Worm (Caenorhabditis elegans) whole organism, L1 larva: Measurements from ENCODE around the gene asah-2.

Source experiments
- C04F5.9 ChIP-seq: sonication (generic microtip); optimal IDR thresholded peaks from 2 replicates; lab custom pipeline; 2016; ENCODE audit warnings: missing genetic modification characterization, missing compliant biosample characterization
- C34B4.2 ChIP-seq: sonication (generic microtip); optimal IDR thresholded peaks from 2 replicates; lab custom pipeline; 2017; ENCODE audit warnings: mild to moderate bottlenecking, missing genetic modification characterization, missing compliant biosample characterization
- aha-1 ChIP-seq: fragments of 150-350 bp; optimal IDR thresholded peaks from 2 replicates; lab custom pipeline; 2014; ENCODE audit warnings: missing biosample characterization, missing genetic modification characterization
- ama-1 ChIP-seq: fragments of 150-350 bp; optimal IDR thresholded peaks from 2 replicates; lab custom pipeline; 2014
- ceh-8 ChIP-seq: fragments of 200-800 bp; sonication (Bioruptor generic); optimal IDR thresholded peaks from 2 replicates; lab custom pipeline; 2018; ENCODE audit warnings: mild to moderate bottlenecking, missing genetic modification characterization, moderate library complexity, missing compliant biosample characterization
- ceh-88 ChIP-seq: fragments of 200-800 bp; sonication (Bioruptor generic); IDR thresholded peaks from 2 replicates; pipeline ENCODE4 v1.3.6; 2022; ENCODE audit warnings: missing genetic modification characterization, missing compliant biosample characterization
- ceh-90 ChIP-seq: sonication (generic microtip); optimal IDR thresholded peaks from 2 replicates; lab custom pipeline; 2016; ENCODE audit warnings: missing genetic modification characterization, missing compliant biosample characterization
- dpl-1 ChIP-seq, 3 experiments: fragments of 150-350 bp in 2 of 3; sonication (generic microtip) in 1 of 3; optimal IDR thresholded peaks; 2 replicates each; lab custom pipeline; 2014 to 2017; ENCODE audit warnings: missing biosample characterization in 3 of 3, missing genetic modification characterization in 3 of 3, missing genetic modification reagents in 3 of 3
- dsc-1 ChIP-seq: sonication (generic microtip); optimal IDR thresholded peaks from 2 replicates; lab custom pipeline; 2016; ENCODE audit warnings: mild to moderate bottlenecking, missing genetic modification characterization, missing compliant biosample characterization
- efl-1 ChIP-seq, 4 experiments: fragments of 150-350 bp; optimal IDR thresholded peaks in 3 of 4; peaks in 1 of 4; 1 replicate in 1 of 4; 2 replicates in 3 of 4; lab custom pipeline; 2014; ENCODE audit warnings: missing biosample characterization in 2 of 4, missing genetic modification characterization in 2 of 4, missing genetic modification reagents in 2 of 4
- efl-3 ChIP-seq: fragments of 200-800 bp; sonication (Bioruptor generic); optimal IDR thresholded peaks from 2 replicates; lab custom pipeline; 2018; ENCODE audit warnings: mild to moderate bottlenecking, missing genetic modification characterization, missing compliant biosample characterization
- elt-2 ChIP-seq: sonication (generic microtip); optimal IDR thresholded peaks from 2 replicates; lab custom pipeline; 2016; ENCODE audit warnings: missing genetic modification characterization, mild to moderate bottlenecking, inconsistent platforms, missing compliant biosample characterization, missing genetic modification reagents
- elt-3 ChIP-seq, 6 experiments: fragments of 150-350 bp in 1 of 6; sonication (generic microtip); optimal IDR thresholded peaks; 2 replicates each; lab custom pipeline; 2017 to 2018; ENCODE audit warnings: missing biosample characterization in 6 of 6, missing genetic modification characterization in 6 of 6, inconsistent platforms in 1 of 6
- ets-5 ChIP-seq: fragments of 200-800 bp; sonication (Bioruptor generic); IDR thresholded peaks from 2 replicates; pipeline ENCODE4 v1.3.6; 2022; ENCODE audit warnings: missing genetic modification characterization, missing compliant biosample characterization
- fkh-8 ChIP-seq: sonication (generic microtip); optimal IDR thresholded peaks from 2 replicates; lab custom pipeline; 2016; ENCODE audit warnings: mild to moderate bottlenecking, missing genetic modification characterization, missing compliant biosample characterization
- hlh-4 ChIP-seq: sonication (generic microtip); optimal IDR thresholded peaks from 2 replicates; lab custom pipeline; 2016; ENCODE audit warnings: mild to moderate bottlenecking, missing genetic modification characterization, missing compliant biosample characterization
- isw-1 ChIP-seq: fragments of 200-800 bp; sonication (Bioruptor generic); IDR thresholded peaks from 2 replicates; pipeline ENCODE4 v1.3.6; 2022; ENCODE audit warnings: missing genetic modification characterization, missing compliant biosample characterization
- lin-13 ChIP-seq: fragments of 150-350 bp; optimal IDR thresholded peaks from 2 replicates; lab custom pipeline; 2014; ENCODE audit warnings: missing biosample characterization, missing genetic modification reagents, missing genetic modification characterization
- lin-15B ChIP-seq: fragments of 150-350 bp; sonication (generic microtip); optimal IDR thresholded peaks from 3 replicates; lab custom pipeline; 2014; ENCODE audit warnings: missing biosample characterization, missing genetic modification characterization
- lin-35 ChIP-seq, 2 experiments: fragments of 150-350 bp; optimal IDR thresholded peaks; 2 replicates each; lab custom pipeline; 2014; ENCODE audit warnings: missing biosample characterization in 2 of 2, missing genetic modification characterization in 2 of 2, missing genetic modification reagents in 2 of 2
- lir-3 ChIP-seq: sonication (generic microtip); optimal IDR thresholded peaks from 2 replicates; lab custom pipeline; 2016; ENCODE audit warnings: mild to moderate bottlenecking, missing genetic modification characterization, moderate library complexity, missing compliant biosample characterization; ENCODE audit not compliant: poor library complexity
- mdl-1 ChIP-seq, 2 experiments: fragments of 150-350 bp; optimal IDR thresholded peaks; 2 replicates each; lab custom pipeline; 2014 to 2017; ENCODE audit warnings: missing biosample characterization in 2 of 2, missing genetic modification characterization in 2 of 2, inconsistent platforms in 1 of 2
- mef-2 ChIP-seq: fragments of 150-350 bp; optimal IDR thresholded peaks from 2 replicates; lab custom pipeline; 2014; ENCODE audit warnings: missing biosample characterization, missing genetic modification characterization
- nhr-11 ChIP-seq: fragments of 150-350 bp; optimal IDR thresholded peaks from 2 replicates; lab custom pipeline; 2014; ENCODE audit warnings: missing biosample characterization, missing genetic modification characterization
- nhr-19 ChIP-seq: fragments of 200-800 bp; sonication (Bioruptor generic); conservative IDR thresholded peaks from 2 replicates; pipeline ENCODE4 v1.3.6; 2022; ENCODE audit warnings: missing genetic modification characterization, missing compliant biosample characterization
- nhr-20 ChIP-seq: sonication (generic microtip); optimal IDR thresholded peaks from 2 replicates; lab custom pipeline; 2016; ENCODE audit warnings: mild to moderate bottlenecking, missing genetic modification characterization, missing compliant biosample characterization
- nhr-237 ChIP-seq: fragments of 150-350 bp; optimal IDR thresholded peaks from 2 replicates; lab custom pipeline; 2014; ENCODE audit warnings: missing biosample characterization, missing genetic modification characterization
- nhr-28 ChIP-seq: fragments of 150-350 bp; optimal IDR thresholded peaks from 2 replicates; lab custom pipeline; 2014; ENCODE audit warnings: missing biosample characterization, missing genetic modification characterization
- nhr-47 ChIP-seq: sonication (generic microtip); optimal IDR thresholded peaks from 2 replicates; lab custom pipeline; 2016; ENCODE audit warnings: mild to moderate bottlenecking, missing genetic modification characterization, moderate library complexity, missing compliant biosample characterization
- nhr-71 ChIP-seq: sonication (generic microtip); optimal IDR thresholded peaks from 2 replicates; lab custom pipeline; 2016; ENCODE audit warnings: mild to moderate bottlenecking, missing genetic modification characterization, moderate library complexity, missing compliant biosample characterization
- pax-3 ChIP-seq: fragments of 200-800 bp; sonication (Bioruptor generic); optimal IDR thresholded peaks from 2 replicates; lab custom pipeline; 2018; ENCODE audit warnings: mild to moderate bottlenecking, missing genetic modification characterization, moderate library complexity, missing compliant biosample characterization
- pqm-1 ChIP-seq: sonication (generic microtip); optimal IDR thresholded peaks from 3 replicates; lab custom pipeline; 2017; ENCODE audit warnings: missing biosample characterization, missing genetic modification characterization
- snpc-4 ChIP-seq: fragments of 150-350 bp; optimal IDR thresholded peaks from 2 replicates; lab custom pipeline; 2014; ENCODE audit warnings: missing biosample characterization, missing genetic modification characterization
- sox-4 ChIP-seq: sonication (generic microtip); optimal IDR thresholded peaks from 2 replicates; lab custom pipeline; 2016; ENCODE audit warnings: missing genetic modification characterization, missing compliant biosample characterization
- tlp-1 ChIP-seq: fragments of 150-350 bp; optimal IDR thresholded peaks from 2 replicates; lab custom pipeline; 2014; ENCODE audit warnings: missing biosample characterization, missing genetic modification characterization
- unc-62 ChIP-seq: fragments of 150-350 bp; optimal IDR thresholded peaks from 2 replicates; lab custom pipeline; 2014; ENCODE audit warnings: missing biosample characterization, missing genetic modification reagents, missing genetic modification characterization
- unc-86 ChIP-seq: sonication (generic microtip); optimal IDR thresholded peaks from 2 replicates; lab custom pipeline; 2016; ENCODE audit warnings: missing genetic modification characterization, missing compliant biosample characterization
- unc-98 ChIP-seq: fragments of 200-800 bp; sonication (Bioruptor generic); IDR thresholded peaks from 2 replicates; pipeline ENCODE4 v1.3.6; 2022; ENCODE audit warnings: missing genetic modification characterization, missing compliant biosample characterization
- zag-1 ChIP-seq: fragments of 150-350 bp; optimal IDR thresholded peaks from 2 replicates; lab custom pipeline; 2014; ENCODE audit warnings: missing biosample characterization, missing genetic modification characterization
- zip-4 ChIP-seq: fragments of 200-800 bp; sonication (Bioruptor generic); optimal IDR thresholded peaks from 2 replicates; lab custom pipeline; 2018; ENCODE audit warnings: mild to moderate bottlenecking, missing genetic modification characterization, moderate library complexity, missing compliant biosample characterization

asah-2 gene

DNA sequence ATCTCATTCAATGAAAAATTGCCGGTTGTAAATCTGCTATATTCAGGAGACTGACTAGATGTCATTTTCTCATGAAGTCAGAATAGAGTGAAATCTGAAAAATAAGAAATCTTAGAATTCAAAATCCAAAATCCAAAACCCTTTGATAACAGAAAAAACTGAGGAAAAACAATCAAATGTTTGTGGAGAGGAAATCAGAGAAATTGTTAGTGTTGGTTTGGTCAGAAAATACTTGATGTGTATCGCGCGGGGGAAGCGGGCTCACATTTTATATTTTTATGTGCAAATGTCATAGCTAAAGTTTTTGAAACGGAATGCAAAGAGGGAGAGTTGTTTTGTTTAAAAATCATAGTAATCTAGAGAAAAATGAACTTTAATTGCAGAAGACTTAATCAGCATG, 7.6 kb upstream of the asah-2 start, which contains the start of gene F27E5.5:
F27E5.5 (minus strand) TSS at position 101 of the 400 bp plus-strand sequence.
- TF ChIP-seq nhr-47 (tag; lab: Kevin White, UChicago) (no peak), dpl-1 (GFP tag; optimal IDR thresholded peaks at IDR 0.05; lab: Kevin White, UChicago) (no peak), mef-2 (tag; lab: Kevin White, UChicago) (no peak), nhr-19 (GFP tag; lab: Robert Waterston, UW) (no peak), nhr-20 (no peak), unc-86 (tag; lab: Kevin White, UChicago) (no peak), nhr-28 (tag; lab: Kevin White, UChicago) (no peak), ama-1 (lab: Kevin White, UChicago) (no peak), lin-13 (GFP tag; lab: Kevin White, UChicago) (no peak), C04F5.9 (tag; lab: Kevin White, UChicago) (no peak), isw-1 (GFP tag; lab: Robert Waterston, UW) (no peak), pax-3 (tag; lab: Kevin White, UChicago) (no peak), hlh-4 (tag; lab: Kevin White, UChicago) (no peak), lir-3 (no peak), dsc-1 (no peak), C34B4.2 (tag; lab: Kevin White, UChicago) (no peak), ceh-88 (no peak)

DNA sequence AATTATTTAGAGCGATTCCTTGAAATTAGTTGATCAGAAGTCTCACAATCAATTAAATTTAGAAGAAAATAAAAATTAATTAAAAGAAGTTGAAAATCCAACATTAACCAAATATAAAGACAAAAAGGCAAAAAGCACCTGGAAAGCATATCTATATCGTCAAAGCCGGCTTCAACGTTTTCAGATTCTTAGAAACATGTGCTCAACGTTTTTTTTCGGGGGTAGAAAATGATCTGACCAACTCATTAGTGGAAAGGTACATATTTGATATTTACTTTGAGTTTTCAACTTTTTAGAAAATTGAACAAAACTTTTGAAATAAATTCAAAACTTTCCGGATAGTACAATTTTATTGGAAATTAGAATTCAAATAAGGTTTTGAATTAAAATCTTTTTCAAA, 6.6 kb upstream of the asah-2 start:
- TF ChIP-seq fkh-8 (tag; lab: Kevin White, UChicago): peak; percentile 53
- TF ChIP-seq efl-1 (optimal IDR thresholded peaks at IDR 0.05; lab: Kevin White, UChicago): no peak
- peak in 1 of 2 experiments; percentile 18 for TF ChIP-seq efl-1 (GFP tag; optimal IDR thresholded peaks at IDR 0.05 in 1 of 2; lab: Kevin White, UChicago)
- peak; percentile 82 for TF ChIP-seq hlh-4 (tag; lab: Kevin White, UChicago)
- no peak for TF ChIP-seq aha-1

DNA sequence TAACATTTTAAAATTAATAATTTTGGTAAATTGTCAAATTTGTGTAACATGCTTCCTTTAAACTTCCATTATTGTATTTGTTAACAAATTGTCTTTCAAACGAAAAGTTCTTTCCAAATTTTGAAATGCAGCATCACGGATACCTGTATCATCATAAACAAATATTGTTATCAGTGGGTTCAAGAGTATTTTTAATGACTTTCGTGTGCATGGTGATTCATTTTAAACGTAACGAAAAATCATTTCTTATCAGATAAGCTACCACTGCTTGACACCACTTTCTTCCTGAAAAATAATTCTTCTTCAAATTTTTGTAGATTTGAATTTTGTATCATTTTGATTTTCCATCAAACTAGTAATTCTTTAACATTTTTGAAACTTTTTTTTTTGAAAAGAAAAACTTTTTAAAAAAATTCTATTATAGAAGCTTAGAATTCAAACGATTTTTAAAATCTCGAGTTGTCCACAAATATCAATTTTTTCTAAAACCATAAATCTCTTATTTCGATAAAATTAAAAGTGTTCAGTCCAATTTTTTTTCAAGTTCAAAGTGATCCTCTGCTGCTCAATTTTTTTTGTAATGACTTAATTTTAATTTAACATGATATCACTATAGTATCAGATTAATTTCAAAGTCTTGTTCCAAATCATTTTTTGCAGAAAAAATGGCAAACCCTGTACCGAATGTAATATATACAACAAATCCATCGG, 5.0 kb upstream of the asah-2 start, which contains the start of gene F27E5.9:
F27E5.9 (plus strand) TSS at position 661 of the 711 bp plus-strand sequence.
- no peak for TF ChIP-seq elt-3 (tag; optimal IDR thresholded peaks at IDR 0.05; lab: Kevin White, UChicago)
- TF ChIP-seq elt-2 (tag; lab: Kevin White, UChicago): peak; percentile 92
- TF ChIP-seq lin-35 (GFP tag; optimal IDR thresholded peaks at IDR 0.05; lab: Kevin White, UChicago): peak in 1 of 2 experiments; percentile 35
- no peak for TF ChIP-seq efl-3
- no peak for TF ChIP-seq nhr-47 (tag; lab: Kevin White, UChicago)
- no peak for TF ChIP-seq efl-1 (optimal IDR thresholded peaks at IDR 0.05; lab: Kevin White, UChicago)
- TF ChIP-seq efl-1 (GFP tag; optimal IDR thresholded peaks at IDR 0.05 in 1 of 2; lab: Kevin White, UChicago): peak in 1 of 2 experiments; percentile 78
- peak; percentile 96 for TF ChIP-seq pqm-1 (tag; lab: Kevin White, UChicago)
- no peak for TF ChIP-seq nhr-11 (tag; lab: Kevin White, UChicago)
- no peak for TF ChIP-seq ceh-8 (GFP tag; lab: Kevin White, UChicago)
- TF ChIP-seq nhr-71: no peak
- TF ChIP-seq zip-4 (GFP tag; lab: Kevin White, UChicago): no peak
- no peak for TF ChIP-seq unc-98 (GFP tag; lab: Robert Waterston, UW)
- no peak for TF ChIP-seq nhr-20
- TF ChIP-seq tlp-1 (tag; lab: Kevin White, UChicago): peak; percentile 80

DNA sequence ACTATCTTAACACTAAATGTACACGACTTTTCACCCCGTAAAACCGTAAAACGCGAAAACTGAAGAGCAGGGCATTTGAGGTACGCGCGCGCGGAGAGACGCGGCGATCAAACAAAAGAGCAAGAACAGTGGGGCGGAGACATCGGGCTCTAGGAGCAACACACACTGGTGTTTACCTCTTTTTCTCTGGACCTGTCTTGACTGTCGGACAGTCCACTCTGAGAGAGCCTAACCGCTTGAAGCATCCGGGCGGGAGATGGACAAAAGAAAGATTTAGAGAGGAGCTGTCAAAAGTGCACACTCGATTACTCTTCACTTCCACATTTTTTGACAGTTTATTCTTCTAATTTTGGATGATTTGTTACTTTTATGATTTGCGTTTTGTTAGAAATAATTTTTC, 2.6 kb upstream of the asah-2 start:
- TF ChIP-seq unc-62 (GFP tag; lab: Kevin White, UChicago) (no peak), nhr-47 (tag; lab: Kevin White, UChicago) (no peak), fkh-8 (tag; lab: Kevin White, UChicago) (no peak), ets-5 (GFP tag; lab: Robert Waterston, UW) (no peak), C04F5.9 (tag; lab: Kevin White, UChicago) (no peak), snpc-4 (tag; lab: Kevin White, UChicago) (no peak), ama-1 (lab: Kevin White, UChicago) (no peak), mdl-1 (tag; optimal IDR thresholded peaks at IDR 0.05; lab: Kevin White, UChicago) (no peak), sox-4 (tag; lab: Kevin White, UChicago) (no peak), unc-86 (tag; lab: Kevin White, UChicago) (no peak), lin-15B (tag; lab: Kevin White, UChicago) (no peak), ceh-90 (tag; lab: Kevin White, UChicago) (no peak), ceh-8 (GFP tag; lab: Kevin White, UChicago) (no peak), zag-1 (tag; lab: Kevin White, UChicago) (no peak), nhr-237 (tag; lab: Kevin White, UChicago) (no peak)
